Fruit fly (Drosophila melanogaster): ENCODE measurements around the gene Peritrophin-15a.

Peritrophin-15a gene

DNA sequence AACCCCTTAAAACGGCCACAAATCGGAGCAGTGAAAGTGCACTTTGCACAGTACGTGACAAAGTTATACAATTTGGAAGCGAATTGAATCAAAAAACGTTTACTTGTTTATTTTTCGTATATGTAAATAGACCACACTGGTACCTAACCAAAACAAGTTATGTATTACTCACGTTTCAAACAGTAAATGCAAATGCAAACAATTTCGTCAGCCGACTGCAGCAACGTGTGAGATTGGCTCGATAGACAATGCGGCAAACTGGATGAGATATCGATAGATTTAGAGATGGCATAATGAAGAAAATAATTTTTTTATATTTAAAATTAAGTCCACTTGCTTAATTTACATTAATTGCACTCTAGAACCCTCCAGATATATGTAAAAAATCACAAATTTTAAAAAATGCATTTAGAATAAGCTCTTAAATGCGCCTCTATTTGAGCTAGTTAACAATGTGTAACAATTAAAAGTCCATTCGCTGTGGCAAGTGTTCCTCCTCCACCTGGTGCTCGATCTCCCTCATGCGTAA, 14.3 kb downstream of the Peritrophin-15a start, which contains the start of gene AlaRS:
AlaRS (minus strand) TSS at position 257 of the 529 bp plus-strand sequence.
- TF ChIP-seq Myc (optimal IDR thresholded peaks at IDR 0.05) (no peak), Hr78 (GFP tag; optimal IDR thresholded peaks at IDR 0.05) (no peak), dmrt93B (GFP tag; optimal IDR thresholded peaks at IDR 0.05) (no peak), brk (GFP tag; optimal IDR thresholded peaks at IDR 0.05) (peak; percentile 65), Hr83 (GFP tag; optimal IDR thresholded peaks at IDR 0.05; ENCODE audit: poor library complexity, severe bottlenecking) (no peak), Hnf4 (GFP tag; optimal IDR thresholded peaks at IDR 0.05) (peak; percentile 76), Sp1 (GFP tag; optimal IDR thresholded peaks at IDR 0.05) (peak; percentile 56), br (GFP tag; optimal IDR thresholded peaks at IDR 0.05) (peak; percentile 42), Vsx2 (GFP tag; optimal IDR thresholded peaks at IDR 0.05; ENCODE audit: partially characterized antibody) (no peak), HLH106 (tag; optimal IDR thresholded peaks at IDR 0.05) (peak; percentile 53), tai (GFP tag; optimal IDR thresholded peaks at IDR 0.05) (no peak), CG9705 (GFP tag; optimal IDR thresholded peaks at IDR 0.05) (peak; percentile 40), dsf (GFP tag; optimal IDR thresholded peaks at IDR 0.05; ENCODE audit: borderline replicate concordance) (peak; percentile 15), usp (GFP tag; optimal IDR thresholded peaks at IDR 0.05) (no peak), OdsH (GFP tag; optimal IDR thresholded peaks at IDR 0.05) (peak; percentile 57), fru (GFP tag; optimal IDR thresholded peaks at IDR 0.05) (peak; percentile 63), N (GFP tag; optimal IDR thresholded peaks at IDR 0.05) (no peak), CrebA (GFP tag; optimal IDR thresholded peaks at IDR 0.05; ENCODE audit: borderline replicate concordance) (no peak), foxo (GFP tag; optimal IDR thresholded peaks at IDR 0.05) (peak in 1 of 2 experiments; percentile 66), sage (GFP tag; optimal IDR thresholded peaks at IDR 0.05) (peak; percentile 70), Jra (GFP tag; optimal IDR thresholded peaks at IDR 0.05) (peak; percentile 31), rgr (GFP tag; optimal IDR thresholded peaks at IDR 0.05) (peak; percentile 69), woc (GFP tag; optimal IDR thresholded peaks at IDR 0.05) (peak; percentile 57), psq (GFP tag; optimal IDR thresholded peaks at IDR 0.05) (peak; percentile 52), Dif (GFP tag; optimal IDR thresholded peaks at IDR 0.05; ENCODE audit: partially characterized antibody) (no peak), pan (optimal IDR thresholded peaks at IDR 0.05) (no peak), dl (GFP tag; optimal IDR thresholded peaks at IDR 0.05; ENCODE audit: insufficient read depth in 1 of 2, partially characterized antibody in 2 of 2) (no peak), sv (GFP tag; optimal IDR thresholded peaks at IDR 0.05) (peak; percentile 30), Rel (GFP tag; optimal IDR thresholded peaks at IDR 0.05) (no peak), Rel (tag; optimal IDR thresholded peaks at IDR 0.05) (peak; percentile 24), Abd-B (GFP tag; optimal IDR thresholded peaks at IDR 0.05) (no peak), GATAd (GFP tag; optimal IDR thresholded peaks at IDR 0.05) (no peak), ey (GFP tag; optimal IDR thresholded peaks at IDR 0.05) (peak; percentile 42), h (GFP tag; optimal IDR thresholded peaks at IDR 0.05) (peak; percentile 76), CG32264 (GFP tag; optimal IDR thresholded peaks at IDR 0.05) (no peak), lola (GFP tag; optimal IDR thresholded peaks at IDR 0.05) (no peak), Dfd (GFP tag; optimal IDR thresholded peaks at IDR 0.05) (no peak), Mio (GFP tag; optimal IDR thresholded peaks at IDR 0.05) (no peak), jim (GFP tag; optimal IDR thresholded peaks at IDR 0.05) (no peak)

DNA sequence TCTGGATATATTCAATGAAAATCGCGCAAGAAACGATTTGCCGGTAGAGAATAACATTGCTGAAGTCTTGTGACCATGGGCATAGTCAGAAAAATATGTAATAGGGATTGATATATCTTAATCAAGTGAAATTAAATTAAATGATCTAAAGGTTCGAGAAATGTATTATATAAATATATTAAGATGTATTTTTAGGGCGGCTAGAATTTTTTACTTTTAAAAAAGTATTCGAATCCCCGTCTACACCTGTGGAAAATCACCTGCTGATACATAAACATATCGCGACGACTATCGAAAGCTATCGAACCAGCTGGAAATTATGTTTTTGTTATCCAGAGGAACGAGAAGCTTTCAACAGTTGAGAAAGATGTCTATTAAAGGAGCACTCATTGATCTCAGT, 19.2 kb downstream of the Peritrophin-15a start, which contains the start of the genes CG13390 and CG17294:
CG13390 (minus strand) TSS at position 81 of the 400 bp plus-strand sequence.
CG17294 (plus strand) TSS at position 319 of the 400 bp plus-strand sequence.
- TF ChIP-seq CG9705 (GFP tag; optimal IDR thresholded peaks at IDR 0.05) (peak; percentile 99), CrebA (GFP tag; optimal IDR thresholded peaks at IDR 0.05; ENCODE audit: borderline replicate concordance) (no peak), Dfd (GFP tag; optimal IDR thresholded peaks at IDR 0.05) (no peak), N (GFP tag; optimal IDR thresholded peaks at IDR 0.05) (no peak), HLH106 (tag; optimal IDR thresholded peaks at IDR 0.05) (peak; percentile 100), Mio (GFP tag; optimal IDR thresholded peaks at IDR 0.05) (peak; percentile 85), lola (GFP tag; optimal IDR thresholded peaks at IDR 0.05) (no peak), fru (GFP tag; optimal IDR thresholded peaks at IDR 0.05) (peak; percentile 99), dmrt93B (GFP tag; optimal IDR thresholded peaks at IDR 0.05) (peak; percentile 99), CG32264 (GFP tag; optimal IDR thresholded peaks at IDR 0.05) (peak; percentile 95), brk (GFP tag; optimal IDR thresholded peaks at IDR 0.05) (peak; percentile 99), foxo (GFP tag; optimal IDR thresholded peaks at IDR 0.05) (peak; percentile 87 to 100), rgr (GFP tag; optimal IDR thresholded peaks at IDR 0.05) (peak; percentile 100), usp (GFP tag; optimal IDR thresholded peaks at IDR 0.05) (no peak), Hr78 (GFP tag; optimal IDR thresholded peaks at IDR 0.05) (no peak), Jra (GFP tag; optimal IDR thresholded peaks at IDR 0.05) (peak; percentile 98), Vsx2 (GFP tag; optimal IDR thresholded peaks at IDR 0.05; ENCODE audit: partially characterized antibody) (no peak), Hr83 (GFP tag; optimal IDR thresholded peaks at IDR 0.05; ENCODE audit: poor library complexity, severe bottlenecking) (peak; percentile 83), tai (GFP tag; optimal IDR thresholded peaks at IDR 0.05) (no peak), woc (GFP tag; optimal IDR thresholded peaks at IDR 0.05) (peak; percentile 95), Dif (GFP tag; optimal IDR thresholded peaks at IDR 0.05; ENCODE audit: partially characterized antibody) (no peak), jim (GFP tag; optimal IDR thresholded peaks at IDR 0.05) (peak; percentile 89), sv (GFP tag; optimal IDR thresholded peaks at IDR 0.05) (peak; percentile 98), OdsH (GFP tag; optimal IDR thresholded peaks at IDR 0.05) (peak; percentile 99), br (GFP tag; optimal IDR thresholded peaks at IDR 0.05) (peak; percentile 97), Myc (optimal IDR thresholded peaks at IDR 0.05) (no peak), dsf (GFP tag; optimal IDR thresholded peaks at IDR 0.05; ENCODE audit: borderline replicate concordance) (peak; percentile 96), Hnf4 (GFP tag; optimal IDR thresholded peaks at IDR 0.05) (peak; percentile 99), sage (GFP tag; optimal IDR thresholded peaks at IDR 0.05) (peak; percentile 98), Sp1 (GFP tag; optimal IDR thresholded peaks at IDR 0.05) (peak; percentile 100), psq (GFP tag; optimal IDR thresholded peaks at IDR 0.05) (peak; percentile 99), ey (GFP tag; optimal IDR thresholded peaks at IDR 0.05) (peak; percentile 97), Abd-B (GFP tag; optimal IDR thresholded peaks at IDR 0.05) (no peak), pan (optimal IDR thresholded peaks at IDR 0.05) (no peak), h (GFP tag; optimal IDR thresholded peaks at IDR 0.05) (peak; percentile 100), dl (GFP tag; optimal IDR thresholded peaks at IDR 0.05; ENCODE audit: insufficient read depth in 1 of 2, partially characterized antibody in 2 of 2) (no peak), GATAd (GFP tag; optimal IDR thresholded peaks at IDR 0.05) (peak; percentile 95), Rel (GFP tag; optimal IDR thresholded peaks at IDR 0.05) (peak; percentile 97), Rel (tag; optimal IDR thresholded peaks at IDR 0.05) (peak; percentile 95)

Data from whole organism, wandering third instar larva.